Worm (Caenorhabditis elegans) whole organism, L3 larva: ENCODE results near the gene shn-1.

Experiments
- aly-2 ChIP-seq: fragments of 150-350 bp; optimal IDR thresholded peaks from 2 replicates; lab custom pipeline; 2014; ENCODE audit warnings: missing biosample characterization, missing genetic modification characterization
- ama-1 ChIP-seq: fragments of 150-350 bp; optimal IDR thresholded peaks from 2 replicates; lab custom pipeline; 2018
- ceh-82 ChIP-seq: fragments of 150-350 bp; optimal IDR thresholded peaks from 2 replicates; lab custom pipeline; 2014; ENCODE audit warnings: missing biosample characterization, missing genetic modification characterization
- ceh-9 ChIP-seq: sonication (generic microtip); optimal IDR thresholded peaks from 2 replicates; lab custom pipeline; 2018; ENCODE audit warnings: missing biosample characterization, missing genetic modification characterization
- hmg-11 ChIP-seq: sonication (generic microtip); optimal IDR thresholded peaks from 2 replicates; lab custom pipeline; 2016; ENCODE audit warnings: missing genetic modification characterization, missing compliant biosample characterization
- mdl-1 ChIP-seq: fragments of 150-350 bp; optimal IDR thresholded peaks from 2 replicates; lab custom pipeline; 2014; ENCODE audit warnings: missing biosample characterization, missing genetic modification characterization
- nhr-25 ChIP-seq: sonication (generic microtip); optimal IDR thresholded peaks from 2 replicates; lab custom pipeline; 2017; ENCODE audit warnings: missing biosample characterization, missing genetic modification characterization
- nhr-67 ChIP-seq: fragments of 150-350 bp; optimal IDR thresholded peaks from 2 replicates; lab custom pipeline; 2014; ENCODE audit warnings: missing biosample characterization, missing genetic modification characterization
- nhr-76 ChIP-seq: fragments of 150-350 bp; sonication (generic microtip); optimal IDR thresholded peaks from 5 replicates; lab custom pipeline; 2014; ENCODE audit warnings: missing biosample characterization, missing genetic modification characterization
- pqm-1 ChIP-seq: fragments of 150-350 bp; optimal IDR thresholded peaks from 2 replicates; lab custom pipeline; 2017; ENCODE audit warnings: missing biosample characterization, missing genetic modification characterization, inconsistent platforms
- unc-39 ChIP-seq: sonication (generic microtip); optimal IDR thresholded peaks from 4 replicates; lab custom pipeline; 2017; ENCODE audit warnings: missing biosample characterization, missing genetic modification characterization
- zag-1 ChIP-seq: fragments of 150-350 bp; optimal IDR thresholded peaks from 2 replicates; lab custom pipeline; 2014; ENCODE audit warnings: missing biosample characterization, missing genetic modification characterization
- ztf-11 ChIP-seq: fragments of 150-350 bp; optimal IDR thresholded peaks from 2 replicates; lab custom pipeline; 2014; ENCODE audit warnings: missing biosample characterization, missing genetic modification characterization

- no peak for TF ChIP-seq ceh-82
- no peak for TF ChIP-seq ama-1
- no peak for TF ChIP-seq pqm-1 (tag; lab: Kevin White, UChicago)
- TF ChIP-seq hmg-11 (tag; lab: Kevin White, UChicago), result no peak
- no peak for TF ChIP-seq zag-1 (tag; lab: Kevin White, UChicago)
- TF ChIP-seq nhr-76 (tag; lab: Kevin White, UChicago), result no peak
- no peak for TF ChIP-seq ceh-9 (tag; lab: Kevin White, UChicago)
- TF ChIP-seq ztf-11 (tag; lab: Kevin White, UChicago), result no peak
- TF ChIP-seq mdl-1, result no peak
- TF ChIP-seq unc-39 (tag; lab: Kevin White, UChicago), result no peak
- no peak for TF ChIP-seq aly-2
- TF ChIP-seq nhr-67 (tag; lab: Kevin White, UChicago), result no peak
- no peak for TF ChIP-seq nhr-25 (tag; lab: Kevin White, UChicago)
Measured at ce11 chrII:11384099-11384498, 6.7 kb downstream of the shn-1 start.
